Worm (Caenorhabditis elegans): ENCODE data around the gene T09B9.3.

The T09B9.3 gene

ce11 chrX:9709462-9709861 is 51.7 kb downstream of the T09B9.3 start, which contains the start of gene F15G9.6:
F15G9.6 (plus strand) TSS chrX:9709762.
- TF ChIP-seq unc-86 (tag; optimal IDR thresholded peaks at IDR 0.05) (no peak), ceh-6 (GFP tag; optimal IDR thresholded peaks at IDR 0.05) (no peak), dve-1 (tag; optimal IDR thresholded peaks at IDR 0.05) (no peak), lim-6 (tag; optimal IDR thresholded peaks at IDR 0.05) (no peak), pqm-1 (tag; optimal IDR thresholded peaks at IDR 0.05) (no peak)

Measured in whole organism, late embryonic.